Worm (Caenorhabditis elegans) whole organism, L3 larva: ENCODE results near the gene fbxc-12.

Experiments
- R02D3.7 ChIP-seq: fragments of 150-350 bp; optimal IDR thresholded peaks from 2 replicates; lab custom pipeline; 2014; ENCODE audit warnings: missing biosample characterization, missing genetic modification characterization
- ZK546.5 ChIP-seq: sonication (generic microtip); optimal IDR thresholded peaks from 2 replicates; lab custom pipeline; 2017; ENCODE audit warnings: missing biosample characterization, missing genetic modification characterization
- aly-2 ChIP-seq: fragments of 150-350 bp; optimal IDR thresholded peaks from 2 replicates; lab custom pipeline; 2014; ENCODE audit warnings: missing biosample characterization, missing genetic modification characterization
- ama-1 ChIP-seq: fragments of 150-350 bp; optimal IDR thresholded peaks from 2 replicates; lab custom pipeline; 2018
- ceh-16 ChIP-seq: sonication (generic microtip); optimal IDR thresholded peaks from 2 replicates; lab custom pipeline; 2017; ENCODE audit warnings: missing biosample characterization, missing genetic modification characterization
- ceh-28 ChIP-seq: fragments of 150-350 bp; optimal IDR thresholded peaks from 2 replicates; lab custom pipeline; 2014; ENCODE audit warnings: missing biosample characterization, missing genetic modification reagents, missing genetic modification characterization
- ceh-82 ChIP-seq: fragments of 150-350 bp; optimal IDR thresholded peaks from 2 replicates; lab custom pipeline; 2014; ENCODE audit warnings: missing biosample characterization, missing genetic modification characterization
- ceh-9 ChIP-seq: sonication (generic microtip); optimal IDR thresholded peaks from 2 replicates; lab custom pipeline; 2018; ENCODE audit warnings: missing biosample characterization, missing genetic modification characterization
- daf-12 ChIP-seq: fragments of 150-350 bp; optimal IDR thresholded peaks from 2 replicates; lab custom pipeline; 2014; ENCODE audit warnings: missing biosample characterization, missing genetic modification reagents, missing genetic modification characterization
- egl-27 ChIP-seq: sonication (generic microtip); optimal IDR thresholded peaks from 4 replicates; lab custom pipeline; 2017; ENCODE audit warnings: missing biosample characterization, missing genetic modification reagents, missing genetic modification characterization
- egl-5 ChIP-seq: fragments of 150-350 bp; optimal IDR thresholded peaks from 2 replicates; lab custom pipeline; 2017; ENCODE audit warnings: missing biosample characterization, missing genetic modification reagents, missing genetic modification characterization, inconsistent platforms
- elt-1 ChIP-seq: fragments of 150-350 bp; optimal IDR thresholded peaks from 2 replicates; lab custom pipeline; 2014; ENCODE audit warnings: missing biosample characterization, missing genetic modification characterization
- elt-2 ChIP-seq: sonication (generic microtip); optimal IDR thresholded peaks from 2 replicates; lab custom pipeline; 2016; ENCODE audit warnings: missing genetic modification reagents, mild to moderate bottlenecking, missing genetic modification characterization, missing compliant biosample characterization
- elt-3 ChIP-seq, 3 experiments: fragments of 150-350 bp in 1 of 3; sonication (generic microtip) in 2 of 3; optimal IDR thresholded peaks; 2 replicates in 2 of 3; 4 replicates in 1 of 3; lab custom pipeline; 2014 to 2017; ENCODE audit warnings: missing biosample characterization in 3 of 3, missing genetic modification characterization in 3 of 3
- eor-1 ChIP-seq, 2 experiments: fragments of 150-350 bp; optimal IDR thresholded peaks; 2 replicates each; lab custom pipeline; 2014 to 2018; ENCODE audit warnings: missing biosample characterization in 2 of 2, missing genetic modification characterization in 2 of 2
- fkh-10 ChIP-seq: sonication (generic microtip); optimal IDR thresholded peaks from 2 replicates; lab custom pipeline; 2017; ENCODE audit warnings: missing biosample characterization, missing genetic modification reagents, missing genetic modification characterization
- fkh-2 ChIP-seq: fragments of 150-350 bp; optimal IDR thresholded peaks from 2 replicates; lab custom pipeline; 2014; ENCODE audit warnings: missing biosample characterization, missing genetic modification reagents, missing genetic modification characterization
- fos-1 ChIP-seq: fragments of 150-350 bp; optimal IDR thresholded peaks from 2 replicates; lab custom pipeline; 2014; ENCODE audit warnings: missing biosample characterization, missing genetic modification characterization
- hmg-11 ChIP-seq: sonication (generic microtip); optimal IDR thresholded peaks from 2 replicates; lab custom pipeline; 2016; ENCODE audit warnings: missing genetic modification characterization, missing compliant biosample characterization
- jun-1 ChIP-seq: fragments of 150-350 bp; optimal IDR thresholded peaks from 2 replicates; lab custom pipeline; 2014; ENCODE audit warnings: missing biosample characterization, missing genetic modification reagents, missing genetic modification characterization
- lin-15B ChIP-seq: fragments of 150-350 bp; optimal IDR thresholded peaks from 2 replicates; lab custom pipeline; 2014; ENCODE audit warnings: missing biosample characterization, missing genetic modification characterization
- lin-39 ChIP-seq: fragments of 150-350 bp; optimal IDR thresholded peaks from 2 replicates; lab custom pipeline; 2018; ENCODE audit warnings: missing biosample characterization, missing genetic modification reagents, missing genetic modification characterization
- lsy-12 ChIP-seq: sonication (generic microtip); optimal IDR thresholded peaks from 2 replicates; lab custom pipeline; 2016; ENCODE audit warnings: mild to moderate bottlenecking, missing genetic modification characterization, missing compliant biosample characterization
- mdl-1 ChIP-seq: fragments of 150-350 bp; optimal IDR thresholded peaks from 2 replicates; lab custom pipeline; 2014; ENCODE audit warnings: missing biosample characterization, missing genetic modification characterization
- mml-1 ChIP-seq: fragments of 150-350 bp; sonication (generic microtip); optimal IDR thresholded peaks from 3 replicates; lab custom pipeline; 2014; ENCODE audit warnings: missing biosample characterization, missing genetic modification characterization
- nfya-1 ChIP-seq: sonication (generic microtip); optimal IDR thresholded peaks from 2 replicates; lab custom pipeline; 2017; ENCODE audit warnings: missing genetic modification characterization, mild to moderate bottlenecking, missing compliant biosample characterization, antibody characterized with exemption, moderate library complexity; ENCODE audit not compliant: insufficient read depth
- nhr-11 ChIP-seq: fragments of 150-350 bp; optimal IDR thresholded peaks from 2 replicates; lab custom pipeline; 2014; ENCODE audit warnings: missing biosample characterization, missing genetic modification characterization
- nhr-12 ChIP-seq: fragments of 150-350 bp; optimal IDR thresholded peaks from 2 replicates; lab custom pipeline; 2014; ENCODE audit warnings: missing biosample characterization, missing genetic modification characterization
- nhr-23 ChIP-seq: fragments of 150-350 bp; optimal IDR thresholded peaks from 2 replicates; lab custom pipeline; 2014; ENCODE audit warnings: missing biosample characterization, missing genetic modification reagents, missing genetic modification characterization
- nhr-237 ChIP-seq: fragments of 150-350 bp; optimal IDR thresholded peaks from 2 replicates; lab custom pipeline; 2014; ENCODE audit warnings: missing biosample characterization, missing genetic modification characterization
- nhr-25 ChIP-seq: sonication (generic microtip); optimal IDR thresholded peaks from 2 replicates; lab custom pipeline; 2017; ENCODE audit warnings: missing biosample characterization, missing genetic modification characterization
- nhr-28 ChIP-seq: fragments of 150-350 bp; optimal IDR thresholded peaks from 2 replicates; lab custom pipeline; 2014; ENCODE audit warnings: missing biosample characterization, missing genetic modification characterization
- nhr-43 ChIP-seq: sonication (generic microtip); optimal IDR thresholded peaks from 2 replicates; lab custom pipeline; 2016; ENCODE audit warnings: mild to moderate bottlenecking, missing genetic modification characterization, missing compliant biosample characterization; ENCODE audit not compliant: poor library complexity, severe bottlenecking
- nhr-67 ChIP-seq: fragments of 150-350 bp; optimal IDR thresholded peaks from 2 replicates; lab custom pipeline; 2014; ENCODE audit warnings: missing biosample characterization, missing genetic modification characterization
- nhr-76 ChIP-seq: fragments of 150-350 bp; sonication (generic microtip); optimal IDR thresholded peaks from 5 replicates; lab custom pipeline; 2014; ENCODE audit warnings: missing biosample characterization, missing genetic modification characterization
- nhr-77 ChIP-seq: fragments of 150-350 bp; optimal IDR thresholded peaks from 2 replicates; lab custom pipeline; 2014; ENCODE audit warnings: missing biosample characterization, missing genetic modification characterization
- pha-4 ChIP-seq: fragments of 150-350 bp; optimal IDR thresholded peaks from 2 replicates; lab custom pipeline; 2014; ENCODE audit warnings: missing biosample characterization, missing genetic modification reagents, missing genetic modification characterization
- pqm-1 ChIP-seq: fragments of 150-350 bp; optimal IDR thresholded peaks from 2 replicates; lab custom pipeline; 2017; ENCODE audit warnings: missing biosample characterization, missing genetic modification characterization, inconsistent platforms
- sea-2 ChIP-seq: fragments of 150-350 bp; sonication (generic microtip); optimal IDR thresholded peaks from 4 replicates; lab custom pipeline; 2014; ENCODE audit warnings: missing biosample characterization, missing genetic modification reagents, missing genetic modification characterization
- skn-1 ChIP-seq: fragments of 150-350 bp; optimal IDR thresholded peaks from 2 replicates; lab custom pipeline; 2014; ENCODE audit warnings: missing biosample characterization, missing genetic modification characterization
- snpc-4 ChIP-seq: fragments of 150-350 bp; optimal IDR thresholded peaks from 2 replicates; lab custom pipeline; 2014; ENCODE audit warnings: missing biosample characterization, missing genetic modification characterization
- tbx-2 ChIP-seq: sonication (generic microtip); optimal IDR thresholded peaks from 2 replicates; lab custom pipeline; 2016; ENCODE audit warnings: mild to moderate bottlenecking, missing genetic modification characterization, missing compliant biosample characterization
- unc-39 ChIP-seq: sonication (generic microtip); optimal IDR thresholded peaks from 4 replicates; lab custom pipeline; 2017; ENCODE audit warnings: missing biosample characterization, missing genetic modification characterization
- unc-62 ChIP-seq: fragments of 150-350 bp; sonication (generic microtip); optimal IDR thresholded peaks from 4 replicates; lab custom pipeline; 2014; ENCODE audit warnings: missing biosample characterization, missing genetic modification reagents, missing genetic modification characterization
- zag-1 ChIP-seq: fragments of 150-350 bp; optimal IDR thresholded peaks from 2 replicates; lab custom pipeline; 2014; ENCODE audit warnings: missing biosample characterization, missing genetic modification characterization
- ztf-11 ChIP-seq: fragments of 150-350 bp; optimal IDR thresholded peaks from 2 replicates; lab custom pipeline; 2014; ENCODE audit warnings: missing biosample characterization, missing genetic modification characterization
- ztf-4 ChIP-seq: fragments of 150-350 bp; optimal IDR thresholded peaks from 2 replicates; lab custom pipeline; 2014; ENCODE audit warnings: missing biosample characterization, missing genetic modification characterization

Gene fbxc-12

DNA sequence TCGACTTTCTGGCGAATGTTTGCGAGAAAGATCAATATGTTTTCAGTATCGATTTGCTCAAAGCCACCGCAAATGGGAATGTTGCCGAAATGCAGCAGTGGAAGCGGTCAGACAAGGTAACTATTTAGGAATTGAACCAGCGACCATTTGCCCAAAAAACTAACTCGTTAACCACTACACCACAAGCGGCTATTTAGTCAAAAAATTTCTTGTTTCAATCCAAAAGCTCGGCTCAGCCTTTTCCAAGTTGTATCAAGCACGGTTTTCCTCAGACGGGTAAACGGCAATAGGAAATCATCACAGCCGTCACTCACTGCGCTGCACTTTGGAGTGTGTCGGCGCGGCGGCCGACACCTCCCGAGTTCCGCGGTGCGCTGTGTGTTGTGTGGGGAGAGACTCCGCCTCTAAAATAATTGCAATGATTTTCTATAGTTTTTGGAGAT lies 38.2 kb upstream of the fbxc-12 start:
- TF ChIP-seq sea-2 (GFP tag; lab: Kevin White, UChicago) = no peak
- TF ChIP-seq ceh-16 (tag; lab: Kevin White, UChicago) = no peak
- peak; percentile 50 for TF ChIP-seq R02D3.7 (tag; lab: Kevin White, UChicago)
- TF ChIP-seq nhr-43 = peak; percentile 67
- TF ChIP-seq daf-12 (tag; lab: Kevin White, UChicago) = no peak
- TF ChIP-seq elt-3 (tag; optimal IDR thresholded peaks at IDR 0.05; lab: Kevin White, UChicago) = peak in 1 of 3 experiments; percentile 67
- no peak for TF ChIP-seq elt-1
- TF ChIP-seq pqm-1 (tag; lab: Kevin White, UChicago) = peak; percentile 62
- no peak for TF ChIP-seq nhr-11 (tag; lab: Kevin White, UChicago)
- TF ChIP-seq ZK546.5 (tag; lab: Kevin White, UChicago) = no peak
- no peak for TF ChIP-seq eor-1 (tag; optimal IDR thresholded peaks at IDR 0.05; lab: Kevin White, UChicago)
- no peak for TF ChIP-seq nhr-12 (tag; lab: Kevin White, UChicago)
- no peak for TF ChIP-seq mml-1 (tag; lab: Kevin White, UChicago)
- TF ChIP-seq lsy-12 = peak; percentile 62
- TF ChIP-seq fkh-2 (tag; lab: Kevin White, UChicago) = no peak
- no peak for TF ChIP-seq nhr-76 (tag; lab: Kevin White, UChicago)
- TF ChIP-seq unc-62 = no peak
- TF ChIP-seq nfya-1 (tag; lab: Kevin White, UChicago) = peak; percentile 82
- no peak for TF ChIP-seq ztf-11 (tag; lab: Kevin White, UChicago)
- TF ChIP-seq tbx-2 (tag; lab: Kevin White, UChicago) = peak; percentile 16
- peak; percentile 62 for TF ChIP-seq ceh-82
- no peak for TF ChIP-seq unc-39 (tag; lab: Kevin White, UChicago)
- no peak for TF ChIP-seq hmg-11 (tag; lab: Kevin White, UChicago)
- no peak for TF ChIP-seq ceh-9 (tag; lab: Kevin White, UChicago)
- TF ChIP-seq nhr-25 (tag; lab: Kevin White, UChicago) = peak; percentile 86
- TF ChIP-seq nhr-67 = no peak
- peak; percentile 70 for TF ChIP-seq elt-2 (tag; lab: Kevin White, UChicago)
- TF ChIP-seq nhr-28 = no peak
- TF ChIP-seq fos-1 (tag; lab: Kevin White, UChicago) = no peak
- peak; percentile 46 for TF ChIP-seq jun-1 (tag; lab: Kevin White, UChicago)
- TF ChIP-seq pha-4 (tag; lab: Kevin White, UChicago) = peak; percentile 64
- TF ChIP-seq lin-15B (tag; lab: Kevin White, UChicago) = peak; percentile 61
- peak; percentile 40 for TF ChIP-seq egl-27 (tag; lab: Kevin White, UChicago)
- TF ChIP-seq egl-5 (tag; lab: Kevin White, UChicago) = no peak
- TF ChIP-seq zag-1 (tag; lab: Kevin White, UChicago) = no peak
- peak; percentile 73 for TF ChIP-seq nhr-77 (tag; lab: Kevin White, UChicago)
- TF ChIP-seq nhr-237 (tag; lab: Kevin White, UChicago) = no peak
- TF ChIP-seq ceh-28 (tag; lab: Kevin White, UChicago) = peak; percentile 52
- TF ChIP-seq nhr-23 (tag; lab: Kevin White, UChicago) = peak; percentile 68
- peak; percentile 98 for TF ChIP-seq ama-1 (lab: Kevin White, UChicago)
- TF ChIP-seq mdl-1 (tag; lab: Kevin White, UChicago) = no peak
- TF ChIP-seq snpc-4 (tag; lab: Kevin White, UChicago) = peak; percentile 99
- TF ChIP-seq aly-2 (tag; lab: Kevin White, UChicago) = peak; percentile 74
- TF ChIP-seq lin-39 (tag; lab: Kevin White, UChicago) = peak; percentile 23
- TF ChIP-seq fkh-10 (GFP tag; lab: Kevin White, UChicago) = no peak
- TF ChIP-seq skn-1 (tag; lab: Kevin White, UChicago) = peak; percentile 80
- no peak for TF ChIP-seq ztf-4
